Worm (Caenorhabditis elegans): ENCODE results near the gene vep-2.

- TF ChIP-seq pag-3 (tag; optimal IDR thresholded peaks at IDR 0.05; ENCODE audit: borderline replicate concordance) (no peak), dve-1 (tag; optimal IDR thresholded peaks at IDR 0.05) (no peak), dmd-4 (tag; optimal IDR thresholded peaks at IDR 0.05; ENCODE audit: borderline replicate concordance) (no peak), pqm-1 (tag; optimal IDR thresholded peaks at IDR 0.05) (no peak), C38D4.7 (GFP tag; optimal IDR thresholded peaks at IDR 0.05) (no peak), F13H6.1 (tag; optimal IDR thresholded peaks at IDR 0.05) (no peak), hlh-6 (tag; optimal IDR thresholded peaks at IDR 0.05) (no peak), ama-1 (optimal IDR thresholded peaks at IDR 0.05) (no peak), nfya-1 (tag; optimal IDR thresholded peaks at IDR 0.05) (no peak), ref-2 (tag; optimal IDR thresholded peaks at IDR 0.05) (no peak), pha-4 (tag; optimal IDR thresholded peaks at IDR 0.05) (no peak), lin-11 (tag; optimal IDR thresholded peaks at IDR 0.05) (no peak), pax-1 (tag; optimal IDR thresholded peaks at IDR 0.05) (no peak)
Observed at ce11 chrX:3583436-3583835, 44.7 kb upstream of the vep-2 start.

Data from whole organism, late embryonic.